Worm (Caenorhabditis elegans) whole organism, L4/young adult: Measurements from ENCODE around the gene ZK105.6.

Experiments used
- W03F9.2 ChIP-seq: fragments of 150-350 bp; optimal IDR thresholded peaks from 2 replicates; lab custom pipeline; 2014; ENCODE audit warnings: missing biosample characterization, missing genetic modification characterization
- dao-5 ChIP-seq: sonication (generic microtip); optimal IDR thresholded peaks from 2 replicates; lab custom pipeline; 2016; ENCODE audit warnings: missing genotype, missing genetic modification characterization, moderate library complexity, missing compliant biosample characterization
- him-1 ChIP-seq: sonication (generic microtip); optimal IDR thresholded peaks from 2 replicates; lab custom pipeline; 2016; ENCODE audit warnings: missing genotype, missing genetic modification reagents, missing genetic modification characterization, missing compliant biosample characterization

DNA sequence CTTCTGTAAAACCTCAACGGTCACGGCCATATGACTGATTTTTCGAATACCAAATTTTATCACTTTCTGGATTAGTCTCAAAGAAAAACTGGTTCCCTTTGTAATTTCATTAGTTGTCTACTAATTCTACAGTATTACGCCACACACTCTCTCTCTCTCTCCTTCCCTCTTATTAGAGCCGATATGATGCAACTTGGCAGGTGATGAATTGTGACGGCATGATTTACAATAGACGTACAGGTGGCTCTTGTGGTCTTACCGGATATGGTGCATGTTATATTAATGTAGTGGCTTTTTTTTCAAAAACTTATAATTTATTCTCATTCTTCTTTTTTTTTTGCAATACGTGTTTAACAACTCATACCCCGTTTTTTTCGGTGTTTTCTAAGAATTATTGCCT is 18.1 kb upstream of the ZK105.6 start:
- no peak for TF ChIP-seq him-1 (tag; lab: Kevin White, UChicago)
- TF ChIP-seq dao-5 (tag; lab: Kevin White, UChicago) = no peak
- TF ChIP-seq W03F9.2 (tag; lab: Kevin White, UChicago) = no peak
